Fruit fly (Drosophila melanogaster) whole organism, adult: ENCODE measurements around the gene scyl.

Experiments
- CG11617 ChIP-seq: fragments of 200-800 bp; sonication (Bioruptor generic); optimal IDR thresholded peaks from 2 replicates; lab custom pipeline; 2017; ENCODE audit warnings: mild to moderate bottlenecking, missing biosample characterization, missing genetic modification reagents, missing genetic modification characterization
- CG12768 ChIP-seq: fragments of 200-800 bp; sonication (Bioruptor generic); optimal IDR thresholded peaks from 2 replicates; lab custom pipeline; 2017; ENCODE audit warnings: missing biosample characterization, missing genetic modification characterization, mild to moderate bottlenecking, moderate library complexity, missing genetic modification reagents
- CG14711 ChIP-seq: fragments of 200-800 bp; sonication (Bioruptor generic); optimal IDR thresholded peaks from 2 replicates; lab custom pipeline; 2018; ENCODE audit warnings: missing biosample characterization, mild to moderate bottlenecking, missing genetic modification characterization, moderate library complexity
- CG1620 ChIP-seq: fragments of 200-800 bp; sonication (Bioruptor generic); optimal IDR thresholded peaks from 2 replicates; lab custom pipeline; 2016; ENCODE audit warnings: missing biosample characterization, missing genetic modification characterization
- CG33017 ChIP-seq: fragments of 200-800 bp; sonication (Bioruptor generic); optimal IDR thresholded peaks from 2 replicates; lab custom pipeline; 2018; ENCODE audit warnings: missing biosample characterization, mild to moderate bottlenecking, missing genetic modification characterization, moderate library complexity
- CG7101 ChIP-seq: fragments of 200-800 bp; sonication (Bioruptor generic); optimal IDR thresholded peaks from 2 replicates; lab custom pipeline; 2018; ENCODE audit warnings: missing biosample characterization, mild to moderate bottlenecking, missing genetic modification characterization, moderate library complexity
- Crg-1 ChIP-seq: fragments of 200-800 bp; sonication (Bioruptor generic); optimal IDR thresholded peaks from 2 replicates; lab custom pipeline; 2016; ENCODE audit warnings: missing biosample characterization, missing genetic modification characterization
- Hr96 ChIP-seq: fragments of 200-800 bp; sonication (Bioruptor generic); optimal IDR thresholded peaks from 2 replicates; lab custom pipeline; 2016; ENCODE audit warnings: missing biosample characterization, missing genetic modification characterization
- Mnt ChIP-seq: fragments of 200-800 bp; sonication (Bioruptor generic); optimal IDR thresholded peaks from 2 replicates; lab custom pipeline; 2016; ENCODE audit warnings: missing biosample characterization, mild to moderate bottlenecking, missing genetic modification characterization
- cic ChIP-seq: fragments of 200-800 bp; sonication (Bioruptor generic); optimal IDR thresholded peaks from 2 replicates; lab custom pipeline; 2017; ENCODE audit warnings: missing biosample characterization, mild to moderate bottlenecking, missing genetic modification characterization, moderate library complexity
- kay ChIP-seq: fragments of 200-800 bp; sonication (Bioruptor generic); peaks from one replicate; lab custom pipeline; 2016; ENCODE audit warnings: missing biosample characterization, missing genetic modification characterization, borderline replicate concordance
- pad ChIP-seq: fragments of 200-800 bp; sonication (Bioruptor generic); optimal IDR thresholded peaks from 3 replicates; lab custom pipeline; 2017; ENCODE audit warnings: missing biosample characterization, missing genetic modification characterization, mild to moderate bottlenecking, moderate library complexity, missing genetic modification reagents
- tj ChIP-seq: fragments of 200-800 bp; sonication (Bioruptor generic); optimal IDR thresholded peaks from 3 replicates; lab custom pipeline; 2017; ENCODE audit warnings: missing biosample characterization, mild to moderate bottlenecking, missing genetic modification characterization, moderate library complexity

- TF ChIP-seq Mnt (GFP tag; lab: Kevin White, UChicago) (no peak), CG7101 (no peak), Hr96 (GFP tag; lab: Kevin White, UChicago) (no peak), kay (GFP tag; lab: Kevin White, UChicago) (peak; percentile 79), tj (GFP tag; lab: Kevin White, UChicago) (no peak), CG33017 (tag; lab: Kevin White, UChicago) (no peak), Crg-1 (no peak), CG12768 (GFP tag; lab: Kevin White, UChicago) (no peak), CG1620 (GFP tag; lab: Kevin White, UChicago) (no peak), pad (GFP tag; lab: Kevin White, UChicago) (no peak), cic (GFP tag; lab: Kevin White, UChicago) (peak; percentile 20), CG11617 (no peak), CG14711 (no peak)
These were observed 21.5 kb downstream of the scyl start for dm6 chr3L:11273444-11274141.
